Worm (Caenorhabditis elegans) whole organism, L4 larva: ENCODE measurements around the gene lin-31.

Source experiments
- D1046.2 ChIP-seq: fragments of 200-800 bp; sonication (Bioruptor generic); IDR thresholded peaks from 2 replicates; pipeline ENCODE4 v1.3.6; 2022; ENCODE audit warnings: missing genetic modification characterization, missing compliant biosample characterization
- F10B5.3 ChIP-seq: sonication (generic microtip); optimal IDR thresholded peaks from 2 replicates; lab custom pipeline; 2016; ENCODE audit warnings: mild to moderate bottlenecking, missing genetic modification characterization, missing compliant biosample characterization
- F49E8.2 ChIP-seq: sonication (generic microtip); optimal IDR thresholded peaks from 2 replicates; lab custom pipeline; 2016; ENCODE audit warnings: missing compliant biosample characterization, mild to moderate bottlenecking, missing genetic modification characterization, borderline replicate concordance
- T20F7.1 ChIP-seq: fragments of 200-800 bp; sonication (Bioruptor generic); optimal IDR thresholded peaks from 2 replicates; lab custom pipeline; 2018; ENCODE audit warnings: mild to moderate bottlenecking, missing genetic modification characterization, missing compliant biosample characterization
- Y105C5A.15 ChIP-seq: fragments of 200-800 bp; sonication (Bioruptor generic); IDR thresholded peaks from 2 replicates; pipeline ENCODE4 v1.3.6; 2022; ENCODE audit warnings: missing genetic modification characterization, missing compliant biosample characterization
- Y5F2A.4 ChIP-seq: fragments of 200-800 bp; sonication (Bioruptor generic); optimal IDR thresholded peaks from 2 replicates; lab custom pipeline; 2018; ENCODE audit warnings: mild to moderate bottlenecking, missing genetic modification characterization, missing compliant biosample characterization
- aha-1 ChIP-seq: fragments of 150-350 bp; peaks from one replicate; lab custom pipeline; 2014; ENCODE audit warnings: missing biosample characterization, missing genetic modification characterization
- ceh-32 ChIP-seq: sonication (generic microtip); optimal IDR thresholded peaks from 2 replicates; lab custom pipeline; 2016; ENCODE audit warnings: mild to moderate bottlenecking, missing genetic modification characterization, missing compliant biosample characterization; ENCODE audit not compliant: poor library complexity
- ceh-44 ChIP-seq: fragments of 200-800 bp; sonication (Bioruptor generic); IDR thresholded peaks from 2 replicates; pipeline ENCODE4 v1.3.6; 2022; ENCODE audit warnings: missing genetic modification reagents, missing genetic modification characterization, missing compliant biosample characterization
- ceh-62 ChIP-seq: sonication (generic microtip); optimal IDR thresholded peaks from 2 replicates; lab custom pipeline; 2017; ENCODE audit warnings: missing biosample characterization, missing genetic modification characterization
- daf-12 ChIP-seq: fragments of 150-350 bp; optimal IDR thresholded peaks from 2 replicates; lab custom pipeline; 2014; ENCODE audit warnings: missing biosample characterization, missing genetic modification reagents, missing genetic modification characterization
- daf-16 ChIP-seq, 3 experiments: sonication (generic microtip); optimal IDR thresholded peaks; 2 replicates each; lab custom pipeline; 2016 to 2017; ENCODE audit warnings: missing genetic modification characterization in 3 of 3, missing genetic modification reagents in 3 of 3, mild to moderate bottlenecking in 2 of 3, missing compliant biosample characterization in 2 of 3, missing biosample characterization in 1 of 3, moderate library complexity in 1 of 3
- dmd-6 ChIP-seq: fragments of 200-800 bp; sonication (Bioruptor generic); IDR thresholded peaks from 2 replicates; pipeline ENCODE4 v1.3.6; 2022; ENCODE audit warnings: missing genetic modification reagents, missing genetic modification characterization, missing compliant biosample characterization
- dve-1 ChIP-seq: sonication (generic microtip); optimal IDR thresholded peaks from 2 replicates; lab custom pipeline; 2017; ENCODE audit warnings: antibody characterized with exemption, mild to moderate bottlenecking, missing genetic modification characterization, missing compliant biosample characterization; ENCODE audit not compliant: insufficient read depth
- hlh-11 ChIP-seq: fragments of 200-800 bp; sonication (Bioruptor generic); optimal IDR thresholded peaks from 2 replicates; lab custom pipeline; 2018; ENCODE audit warnings: mild to moderate bottlenecking, missing genetic modification characterization, missing compliant biosample characterization
- lin-29 ChIP-seq: fragments of 200-800 bp; sonication (Bioruptor generic); IDR thresholded peaks from 2 replicates; pipeline ENCODE4 v1.3.6; 2022; ENCODE audit warnings: missing genetic modification reagents, missing genetic modification characterization, missing compliant biosample characterization
- lir-3 ChIP-seq: sonication (generic microtip); optimal IDR thresholded peaks from 2 replicates; lab custom pipeline; 2016; ENCODE audit warnings: mild to moderate bottlenecking, missing genetic modification characterization, missing compliant biosample characterization
- lsy-2 ChIP-seq, 2 experiments: fragments of 150-350 bp in 1 of 2; sonication (generic microtip) in 1 of 2; optimal IDR thresholded peaks; 2 replicates each; lab custom pipeline; 2014 to 2017; ENCODE audit warnings: missing biosample characterization in 2 of 2, missing genetic modification characterization in 2 of 2
- madf-5 ChIP-seq, 2 experiments: fragments of 200-800 bp; sonication (Bioruptor generic); IDR thresholded peaks; 2 replicates each; pipeline ENCODE4 v1.3.6; 2022; ENCODE audit warnings: missing compliant biosample characterization in 2 of 2, missing genetic modification characterization in 2 of 2
- mep-1 ChIP-seq: fragments of 150-350 bp; sonication (generic microtip); optimal IDR thresholded peaks from 3 replicates; lab custom pipeline; 2014; ENCODE audit warnings: missing biosample characterization, missing genetic modification characterization
- mes-2 ChIP-seq: sonication (generic microtip); optimal IDR thresholded peaks from 2 replicates; lab custom pipeline; 2016; ENCODE audit warnings: missing genotype, mild to moderate bottlenecking, missing genetic modification characterization, missing compliant biosample characterization; ENCODE audit not compliant: poor library complexity, severe bottlenecking
- mxl-2 ChIP-seq: fragments of 200-800 bp; sonication (Bioruptor generic); conservative IDR thresholded peaks from 2 replicates; pipeline ENCODE4 v1.3.6; 2022; ENCODE audit warnings: missing genetic modification reagents, missing genetic modification characterization, missing compliant biosample characterization
- mxl-3 ChIP-seq: fragments of 200-800 bp; sonication (Bioruptor generic); optimal IDR thresholded peaks from 2 replicates; lab custom pipeline; 2018; ENCODE audit warnings: mild to moderate bottlenecking, missing genetic modification characterization, missing compliant biosample characterization
- nhr-102 ChIP-seq: sonication (generic microtip); optimal IDR thresholded peaks from 2 replicates; lab custom pipeline; 2016; ENCODE audit warnings: mild to moderate bottlenecking, missing genetic modification characterization, moderate library complexity, missing compliant biosample characterization
- nhr-111 ChIP-seq: fragments of 200-800 bp; sonication (Bioruptor generic); optimal IDR thresholded peaks from 2 replicates; lab custom pipeline; 2018; ENCODE audit warnings: mild to moderate bottlenecking, missing genetic modification characterization, missing compliant biosample characterization
- nhr-25 ChIP-seq: sonication (generic microtip); optimal IDR thresholded peaks from 2 replicates; lab custom pipeline; 2017; ENCODE audit warnings: missing genetic modification characterization, mild to moderate bottlenecking, missing compliant biosample characterization, antibody characterized with exemption, moderate library complexity, borderline replicate concordance; ENCODE audit not compliant: insufficient read depth
- nhr-28 ChIP-seq: fragments of 150-350 bp; optimal IDR thresholded peaks from 2 replicates; lab custom pipeline; 2014; ENCODE audit warnings: missing biosample characterization, missing genetic modification characterization
- nhr-6 ChIP-seq: fragments of 150-350 bp; optimal IDR thresholded peaks from 2 replicates; lab custom pipeline; 2014; ENCODE audit warnings: missing biosample characterization, missing genetic modification characterization
- pqm-1 ChIP-seq: sonication (generic microtip); optimal IDR thresholded peaks from 2 replicates; lab custom pipeline; 2017; ENCODE audit warnings: missing biosample characterization, missing genetic modification characterization
- set-16 ChIP-seq: fragments of 200-800 bp; sonication (Bioruptor generic); IDR thresholded peaks from 2 replicates; pipeline ENCODE4 v1.3.6; 2022; ENCODE audit warnings: missing genetic modification reagents, missing genetic modification characterization, missing compliant biosample characterization
- spr-1 ChIP-seq: sonication (generic microtip); optimal IDR thresholded peaks from 2 replicates; lab custom pipeline; 2016; ENCODE audit warnings: mild to moderate bottlenecking, missing genetic modification characterization, missing compliant biosample characterization
- spr-3 ChIP-seq: fragments of 200-800 bp; sonication (Bioruptor generic); optimal IDR thresholded peaks from 2 replicates; lab custom pipeline; 2018; ENCODE audit warnings: mild to moderate bottlenecking, missing genetic modification characterization, missing compliant biosample characterization
- unc-62 ChIP-seq, 3 experiments: fragments of 150-350 bp in 1 of 3; sonication (generic microtip); optimal IDR thresholded peaks in 2 of 3; peaks in 1 of 3; 1 replicate in 1 of 3; 2 replicates in 2 of 3; lab custom pipeline; 2014 to 2017; ENCODE audit warnings: missing biosample characterization in 3 of 3, missing genetic modification characterization in 3 of 3, missing genetic modification reagents in 3 of 3, missing genotype in 1 of 3
- zag-1 ChIP-seq: fragments of 150-350 bp; optimal IDR thresholded peaks from 2 replicates; lab custom pipeline; 2014; ENCODE audit warnings: missing biosample characterization, missing genetic modification characterization
- zfp-2 ChIP-seq: sonication (generic microtip); optimal IDR thresholded peaks from 2 replicates; lab custom pipeline; 2016; ENCODE audit warnings: mild to moderate bottlenecking, missing genetic modification characterization, missing compliant biosample characterization
- zip-11 ChIP-seq: fragments of 200-800 bp; sonication (Bioruptor generic); IDR thresholded peaks from 2 replicates; pipeline ENCODE4 v1.3.6; 2022; ENCODE audit warnings: missing genetic modification characterization, missing compliant biosample characterization
- zip-2 ChIP-seq: fragments of 150-350 bp; optimal IDR thresholded peaks from 2 replicates; lab custom pipeline; 2014; ENCODE audit warnings: missing biosample characterization, missing genetic modification characterization
- ztf-7 ChIP-seq: fragments of 150-350 bp; optimal IDR thresholded peaks from 2 replicates; lab custom pipeline; 2014; ENCODE audit warnings: missing biosample characterization, missing genetic modification characterization

The lin-31 gene

ce11 chrII:3986906-3987305 is 4.6 kb downstream of the lin-31 start, which contains the start of gene K10G6.5:
K10G6.5 (plus strand) TSS chrII:3987250.
- TF ChIP-seq pqm-1 (tag; lab: Kevin White, UChicago) = peak; percentile 26
- TF ChIP-seq lin-29 (GFP tag; lab: Robert Waterston, UW) = no peak
- peak; percentile 67 for TF ChIP-seq nhr-28 (tag; lab: Kevin White, UChicago)
- TF ChIP-seq dmd-6 (GFP tag; lab: Robert Waterston, UW) = peak; percentile 59
- peak in 1 of 2 experiments; percentile 65 for TF ChIP-seq unc-62 (GFP tag; optimal IDR thresholded peaks at IDR 0.05 in 1 of 2; lab: Kevin White, UChicago)
- TF ChIP-seq unc-62 (tag; optimal IDR thresholded peaks at IDR 0.05; lab: Kevin White, UChicago) = no peak

- TF ChIP-seq ceh-44 (GFP tag; lab: Robert Waterston, UW) (no peak), nhr-25 (tag; lab: Kevin White, UChicago) (no peak), dve-1 (tag; lab: Kevin White, UChicago) (peak; percentile 55), daf-16 (GFP tag; optimal IDR thresholded peaks at IDR 0.05; lab: Kevin White, UChicago) (no peak), daf-16 (tag; optimal IDR thresholded peaks at IDR 0.05; lab: Kevin White, UChicago) (peak; percentile 37), nhr-28 (tag; lab: Kevin White, UChicago) (peak; percentile 49), unc-62 (GFP tag; optimal IDR thresholded peaks at IDR 0.05 in 1 of 2; lab: Kevin White, UChicago) (no peak), unc-62 (tag; optimal IDR thresholded peaks at IDR 0.05; lab: Kevin White, UChicago) (no peak), zip-2 (no peak), lsy-2 (tag; optimal IDR thresholded peaks at IDR 0.05; lab: Kevin White, UChicago) (no peak), dmd-6 (GFP tag; lab: Robert Waterston, UW) (peak; percentile 76), hlh-11 (tag; lab: Kevin White, UChicago) (peak; percentile 42), spr-3 (GFP tag; lab: Kevin White, UChicago) (no peak), mxl-3 (peak; percentile 31), pqm-1 (tag; lab: Kevin White, UChicago) (peak; percentile 85), aha-1 (tag; lab: Kevin White, UChicago) (peak; percentile 36)
Measured at ce11 chrII:3989627-3990367, 7.4 kb downstream of the lin-31 start, which contains the start of gene Y14H12A.2. Y14H12A.2 (minus strand) TSS chrII:3989677.

- TF ChIP-seq F10B5.3 (tag; lab: Kevin White, UChicago) (no peak), Y105C5A.15 (GFP tag; lab: Robert Waterston, UW) (no peak), lir-3 (tag; lab: Kevin White, UChicago) (no peak), zfp-2 (tag; lab: Kevin White, UChicago) (no peak), nhr-111 (GFP tag; lab: Kevin White, UChicago) (no peak), mxl-3 (no peak), madf-5 (GFP tag; IDR thresholded peaks at IDR 0.05; lab: Robert Waterston, UW) (no peak), daf-16 (GFP tag; optimal IDR thresholded peaks at IDR 0.05; lab: Kevin White, UChicago) (no peak), daf-16 (tag; optimal IDR thresholded peaks at IDR 0.05; lab: Kevin White, UChicago) (peak; percentile 92), mep-1 (no peak), dmd-6 (GFP tag; lab: Robert Waterston, UW) (peak; percentile 8; the same call in 1 of the 2 replicates), set-16 (GFP tag; lab: Robert Waterston, UW) (no peak), spr-1 (no peak), mxl-2 (GFP tag; lab: Robert Waterston, UW) (no peak), daf-12 (tag; lab: Kevin White, UChicago) (no peak), D1046.2 (GFP tag; lab: Robert Waterston, UW) (no peak), hlh-11 (tag; lab: Kevin White, UChicago) (no peak), nhr-6 (tag; lab: Kevin White, UChicago) (no peak), F49E8.2 (no peak), zip-11 (GFP tag; lab: Robert Waterston, UW) (no peak), ceh-32 (tag; lab: Kevin White, UChicago) (no peak), Y5F2A.4 (GFP tag; lab: Kevin White, UChicago) (no peak), mes-2 (tag; lab: Kevin White, UChicago) (no peak), zag-1 (tag; lab: Kevin White, UChicago) (no peak), ztf-7 (tag; lab: Kevin White, UChicago) (no peak), ceh-62 (tag; lab: Kevin White, UChicago) (no peak), T20F7.1 (GFP tag; lab: Kevin White, UChicago) (no peak), lin-29 (GFP tag; lab: Robert Waterston, UW) (no peak), dve-1 (tag; lab: Kevin White, UChicago) (peak; percentile 29), pqm-1 (tag; lab: Kevin White, UChicago) (peak; percentile 42), nhr-25 (tag; lab: Kevin White, UChicago) (no peak), nhr-102 (tag; lab: Kevin White, UChicago) (no peak), zip-2 (no peak)
Measured at ce11 chrII:3990706-3991105, 8.4 kb downstream of the lin-31 start.
